Worm (Caenorhabditis elegans) whole organism, early embryonic: Measurements from ENCODE around the gene algn-13.

Experiments used
- B0310.2 ChIP-seq: sonication (generic microtip); optimal IDR thresholded peaks from 2 replicates; lab custom pipeline; 2016; ENCODE audit warnings: mild to moderate bottlenecking, missing genetic modification characterization, missing compliant biosample characterization
- F13C5.2 ChIP-seq: sonication (generic microtip); optimal IDR thresholded peaks from 2 replicates; lab custom pipeline; 2017; ENCODE audit warnings: mild to moderate bottlenecking, missing genetic modification characterization, inconsistent platforms, missing compliant biosample characterization
- ama-1 ChIP-seq: fragments of 150-350 bp; optimal IDR thresholded peaks from 2 replicates; lab custom pipeline; 2014
- hmg-4 ChIP-seq: fragments of 200-800 bp; sonication (Bioruptor generic); optimal IDR thresholded peaks from 2 replicates; lab custom pipeline; 2018; ENCODE audit warnings: mild to moderate bottlenecking, missing genetic modification characterization, missing compliant biosample characterization
- scrt-1 ChIP-seq: fragments of 200-800 bp; sonication (Bioruptor generic); IDR thresholded peaks from 2 replicates; pipeline ENCODE4 v1.3.6; 2022; ENCODE audit warnings: missing genetic modification characterization, missing compliant biosample characterization
- sea-1 ChIP-seq: fragments of 200-800 bp; sonication (Bioruptor generic); conservative IDR thresholded peaks from 2 replicates; pipeline ENCODE4 v1.3.6; 2022; ENCODE audit warnings: missing genetic modification characterization, missing compliant biosample characterization
- tbx-37 ChIP-seq: fragments of 200-800 bp; sonication (Bioruptor generic); conservative IDR thresholded peaks from 2 replicates; pipeline ENCODE4 v1.3.6; 2022; ENCODE audit warnings: missing genetic modification reagents, missing genetic modification characterization, missing compliant biosample characterization

DNA sequence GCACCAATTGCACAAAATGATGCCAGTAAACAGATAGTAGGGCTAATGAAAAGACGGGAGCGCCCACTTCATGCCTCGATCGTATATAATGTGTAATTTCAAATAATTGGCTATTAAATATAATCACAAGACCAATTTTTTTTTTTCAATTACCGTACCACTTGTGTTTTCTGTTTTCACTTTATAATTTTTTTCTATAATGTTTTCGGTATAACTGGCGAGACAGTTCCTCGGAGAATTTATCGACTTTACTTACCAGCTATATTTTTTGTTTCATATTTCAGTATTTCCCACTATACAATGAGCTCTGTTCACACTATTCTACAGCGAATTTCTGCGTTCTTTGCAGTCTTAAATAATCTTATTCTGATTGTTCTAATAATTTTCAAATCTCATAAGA is 45.6 kb downstream of the algn-13 start, which contains the start of gene str-252:
- TF ChIP-seq scrt-1 (GFP tag; lab: Robert Waterston, UW) (no peak), hmg-4 (GFP tag; lab: Kevin White, UChicago) (no peak), sea-1 (GFP tag; lab: Robert Waterston, UW) (no peak), B0310.2 (tag; lab: Kevin White, UChicago) (no peak), tbx-37 (GFP tag; lab: Robert Waterston, UW) (no peak), F13C5.2 (tag; lab: Kevin White, UChicago) (no peak), ama-1 (lab: Kevin White, UChicago) (no peak)
